Fruit fly (Drosophila melanogaster): ENCODE measurements around the gene Fdx2.

DNA sequence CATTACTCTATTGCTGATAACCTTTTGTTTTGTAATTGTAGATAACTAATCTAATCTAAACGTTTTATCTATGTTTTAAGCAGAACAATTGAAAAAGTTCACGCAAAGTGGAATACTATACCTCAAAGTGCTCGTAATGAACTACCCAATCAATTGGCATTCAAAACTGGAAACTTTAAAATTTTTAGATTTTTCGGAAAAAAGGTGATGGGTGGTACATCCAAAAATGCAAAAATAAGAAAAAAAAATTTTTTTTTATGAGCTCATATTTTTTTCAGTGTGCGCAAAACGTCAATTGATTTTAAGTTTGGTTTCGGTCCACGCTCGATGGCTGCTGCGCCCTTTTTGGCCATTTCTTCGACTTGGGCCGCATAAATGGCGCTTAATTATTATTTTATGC is 18.3 kb downstream of the Fdx2 start:
- no peak for TF ChIP-seq CG8478 (optimal IDR thresholded peaks at IDR 0.05)
- TF ChIP-seq CTCF (optimal IDR thresholded peaks at IDR 0.05), result no peak

All from S2 (cell line).